Worm (Caenorhabditis elegans) whole organism, midembryonic: Measurements from ENCODE around the gene W08F4.12.

Experiments
- T22C8.4 ChIP-seq: fragments of 200-800 bp; sonication (Bioruptor generic); IDR thresholded peaks from 2 replicates; pipeline ENCODE4 v1.3.6; 2022; ENCODE audit warnings: missing genetic modification characterization, missing compliant biosample characterization
- flt-1 ChIP-seq: fragments of 200-800 bp; sonication (Bioruptor generic); IDR thresholded peaks from 2 replicates; pipeline ENCODE4 v1.3.6; 2022; ENCODE audit warnings: missing genetic modification characterization, missing compliant biosample characterization
- med-1 ChIP-seq: sonication (generic microtip); optimal IDR thresholded peaks from 2 replicates; lab custom pipeline; 2017; ENCODE audit warnings: missing genetic modification characterization, mild to moderate bottlenecking, missing compliant biosample characterization, antibody characterized with exemption, missing genetic modification reagents; ENCODE audit not compliant: insufficient read depth
- ztf-23 ChIP-seq: fragments of 200-800 bp; sonication (Bioruptor generic); IDR thresholded peaks from 2 replicates; pipeline ENCODE4 v1.3.6; 2022; ENCODE audit warnings: missing genetic modification reagents, missing genetic modification characterization, missing compliant biosample characterization
- ztf-29 ChIP-seq: fragments of 200-800 bp; sonication (Bioruptor generic); IDR thresholded peaks from 2 replicates; pipeline ENCODE4 v1.3.6; 2022; ENCODE audit warnings: missing genetic modification reagents, missing genetic modification characterization, missing compliant biosample characterization

DNA sequence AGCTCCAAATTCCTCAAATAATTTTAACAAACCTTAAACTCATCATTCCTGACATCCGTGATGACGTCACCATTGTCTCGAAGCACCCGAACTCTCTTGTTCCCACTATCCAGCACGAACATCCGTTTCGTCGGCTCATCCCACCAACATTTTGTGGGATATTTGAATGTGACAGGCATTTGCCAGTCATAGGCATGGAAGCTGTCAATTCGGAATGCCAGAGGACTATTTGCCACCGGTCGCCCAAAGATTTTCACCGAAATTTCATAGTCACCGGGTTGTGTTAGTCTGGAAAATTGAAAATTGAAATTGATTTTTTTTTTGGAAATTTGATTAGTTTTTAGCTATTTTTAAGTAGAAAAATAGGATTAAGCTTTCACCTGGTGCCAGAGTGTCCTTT is 12.5 kb upstream of the W08F4.12 start:
- TF ChIP-seq ztf-29 (GFP tag; lab: Robert Waterston, UW), result no peak
- no peak for TF ChIP-seq T22C8.4 (GFP tag; lab: Robert Waterston, UW)
- TF ChIP-seq med-1 (GFP tag; lab: Kevin White, UChicago), result no peak
- no peak for TF ChIP-seq flt-1 (GFP tag; lab: Robert Waterston, UW)
- no peak for TF ChIP-seq ztf-23
